Worm (Caenorhabditis elegans) whole organism, late embryonic: Measurements from ENCODE around the gene C01G6.9.

Experiments
- C38D4.7 ChIP-seq: fragments of 200-800 bp; sonication (Bioruptor generic); optimal IDR thresholded peaks from 2 replicates; lab custom pipeline; 2018; ENCODE audit warnings: mild to moderate bottlenecking, missing genetic modification characterization, moderate library complexity, missing compliant biosample characterization
- ceh-18 ChIP-seq: sonication (generic microtip); optimal IDR thresholded peaks from 2 replicates; lab custom pipeline; 2016; ENCODE audit warnings: missing genetic modification characterization, missing compliant biosample characterization
- ceh-2 ChIP-seq: sonication (generic microtip); optimal IDR thresholded peaks from 2 replicates; lab custom pipeline; 2016; ENCODE audit warnings: missing genotype, missing genetic modification characterization, missing compliant biosample characterization
- ceh-22 ChIP-seq: sonication (generic microtip); optimal IDR thresholded peaks from 2 replicates; lab custom pipeline; 2017; ENCODE audit warnings: missing biosample characterization, missing genetic modification characterization
- che-1 ChIP-seq: sonication (generic microtip); optimal IDR thresholded peaks from 2 replicates; lab custom pipeline; 2016; ENCODE audit warnings: mild to moderate bottlenecking, missing genetic modification characterization, missing compliant biosample characterization
- fax-1 ChIP-seq: sonication (generic microtip); optimal IDR thresholded peaks from 2 replicates; lab custom pipeline; 2016; ENCODE audit warnings: missing genotype, missing genetic modification characterization, missing compliant biosample characterization
- fkh-10 ChIP-seq: fragments of 150-350 bp; optimal IDR thresholded peaks from 2 replicates; lab custom pipeline; 2014; ENCODE audit warnings: missing biosample characterization, missing genetic modification reagents, missing genetic modification characterization
- hlh-30 ChIP-seq: sonication (generic microtip); optimal IDR thresholded peaks from 2 replicates; lab custom pipeline; 2017; ENCODE audit warnings: antibody characterized with exemption, missing genetic modification characterization, missing compliant biosample characterization; ENCODE audit not compliant: insufficient read depth
- hlh-6 ChIP-seq: sonication (generic microtip); optimal IDR thresholded peaks from 2 replicates; lab custom pipeline; 2016; ENCODE audit warnings: missing genotype, missing genetic modification characterization, missing compliant biosample characterization
- lin-11 ChIP-seq: fragments of 200-800 bp; sonication (Bioruptor generic); optimal IDR thresholded peaks from 2 replicates; lab custom pipeline; 2018; ENCODE audit warnings: mild to moderate bottlenecking, missing genetic modification characterization, missing compliant biosample characterization
- pha-4 ChIP-seq: fragments of 150-350 bp; optimal IDR thresholded peaks from 2 replicates; lab custom pipeline; 2018; ENCODE audit warnings: missing biosample characterization, missing genetic modification reagents, missing genetic modification characterization
- pros-1 ChIP-seq: fragments of 150-350 bp; optimal IDR thresholded peaks from 2 replicates; lab custom pipeline; 2014; ENCODE audit warnings: missing biosample characterization, missing genetic modification reagents, missing genetic modification characterization
- tbx-2 ChIP-seq: sonication (generic microtip); optimal IDR thresholded peaks from 2 replicates; lab custom pipeline; 2016; ENCODE audit warnings: missing genetic modification characterization, missing compliant biosample characterization
- unc-42 ChIP-seq: sonication (generic microtip); optimal IDR thresholded peaks from 2 replicates; lab custom pipeline; 2016; ENCODE audit warnings: missing genotype, missing genetic modification characterization, missing compliant biosample characterization

DNA sequence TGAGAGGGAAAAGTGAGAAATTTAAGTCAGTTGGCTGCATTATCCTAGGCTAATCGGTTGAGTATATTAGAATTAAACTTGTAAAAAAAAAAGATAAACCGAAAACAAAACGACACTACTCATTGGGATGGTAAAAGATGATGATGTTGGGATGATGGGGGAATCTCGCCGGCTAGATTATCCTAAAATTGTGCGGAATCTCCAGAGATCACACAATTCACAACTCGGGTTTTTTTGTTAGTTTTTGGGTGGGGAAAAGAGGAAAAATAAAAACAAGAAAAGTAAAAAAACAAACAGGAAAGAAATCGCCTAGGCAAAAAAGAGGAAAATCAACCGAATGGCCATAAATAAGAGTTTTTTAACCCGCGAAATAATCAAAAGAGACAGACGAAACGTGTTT lies 20.4 kb downstream of the C01G6.9 start:
- TF ChIP-seq fax-1 (tag; lab: Kevin White, UChicago) (no peak), che-1 (tag; lab: Kevin White, UChicago) (no peak), hlh-30 (no peak), ceh-2 (tag; lab: Kevin White, UChicago) (no peak), pha-4 (tag; lab: Kevin White, UChicago) (no peak), fkh-10 (GFP tag; lab: Kevin White, UChicago) (no peak), pros-1 (tag; lab: Kevin White, UChicago) (no peak), unc-42 (tag; lab: Kevin White, UChicago) (no peak), ceh-22 (tag; lab: Kevin White, UChicago) (no peak), hlh-6 (tag; lab: Kevin White, UChicago) (no peak), C38D4.7 (GFP tag; lab: Kevin White, UChicago) (no peak), lin-11 (tag; lab: Kevin White, UChicago) (no peak), tbx-2 (tag; lab: Kevin White, UChicago) (no peak), ceh-18 (tag; lab: Kevin White, UChicago) (no peak)
